Worm (Caenorhabditis elegans) whole organism, L4 larva: ENCODE data around the gene F56D2.3.
A peak's percentile ranks its signal among the peaks of the same experiment; 100 is the strongest.

Experiments used
- R02D3.7 ChIP-seq: fragments of 150-350 bp; sonication (generic microtip); optimal IDR thresholded peaks from 3 replicates; lab custom pipeline; 2014; ENCODE audit warnings: missing biosample characterization, missing genetic modification characterization
- Y105C5A.15 ChIP-seq: fragments of 200-800 bp; sonication (Bioruptor generic); IDR thresholded peaks from 2 replicates; pipeline ENCODE4 v1.3.6; 2022; ENCODE audit warnings: missing genetic modification characterization, missing compliant biosample characterization
- ZK546.5 ChIP-seq, 2 experiments: sonication (generic microtip); optimal IDR thresholded peaks; 2 replicates each; lab custom pipeline; 2017; ENCODE audit warnings: missing biosample characterization in 2 of 2, missing genetic modification characterization in 2 of 2
- arid-1 ChIP-seq: fragments of 200-800 bp; sonication (Bioruptor generic); conservative IDR thresholded peaks from 2 replicates; pipeline ENCODE4 v1.3.6; 2022; ENCODE audit warnings: missing genetic modification reagents, missing genetic modification characterization, missing compliant biosample characterization
- ctbp-1 ChIP-seq: fragments of 200-800 bp; sonication (Bioruptor generic); IDR thresholded peaks from 2 replicates; pipeline ENCODE4 v1.3.6; 2022; ENCODE audit warnings: missing genetic modification reagents, missing genetic modification characterization, missing compliant biosample characterization
- daf-16 ChIP-seq, 3 experiments: sonication (generic microtip); optimal IDR thresholded peaks; 2 replicates each; lab custom pipeline; 2016 to 2017; ENCODE audit warnings: missing genetic modification characterization in 3 of 3, missing genetic modification reagents in 3 of 3, mild to moderate bottlenecking in 2 of 3, missing compliant biosample characterization in 2 of 3, missing biosample characterization in 1 of 3, moderate library complexity in 1 of 3
- dmd-6 ChIP-seq: fragments of 200-800 bp; sonication (Bioruptor generic); IDR thresholded peaks from 2 replicates; pipeline ENCODE4 v1.3.6; 2022; ENCODE audit warnings: missing genetic modification reagents, missing genetic modification characterization, missing compliant biosample characterization
- duxl-1 ChIP-seq: sonication (generic microtip); optimal IDR thresholded peaks from 2 replicates; lab custom pipeline; 2016; ENCODE audit warnings: mild to moderate bottlenecking, missing genetic modification characterization, moderate library complexity, missing compliant biosample characterization; ENCODE audit not compliant: poor library complexity
- dve-1 ChIP-seq: sonication (generic microtip); optimal IDR thresholded peaks from 2 replicates; lab custom pipeline; 2017; ENCODE audit warnings: antibody characterized with exemption, mild to moderate bottlenecking, missing genetic modification characterization, missing compliant biosample characterization; ENCODE audit not compliant: insufficient read depth
- gei-8 ChIP-seq: fragments of 200-800 bp; sonication (Bioruptor generic); optimal IDR thresholded peaks from 2 replicates; lab custom pipeline; 2018; ENCODE audit warnings: mild to moderate bottlenecking, missing genetic modification characterization, missing compliant biosample characterization
- hmg-1.1 ChIP-seq: fragments of 200-800 bp; sonication (Bioruptor generic); IDR thresholded peaks from 2 replicates; pipeline ENCODE4 v1.3.6; 2022; ENCODE audit warnings: missing genetic modification reagents, missing genetic modification characterization, missing compliant biosample characterization
- jun-1 ChIP-seq: fragments of 150-350 bp; optimal IDR thresholded peaks from 2 replicates; lab custom pipeline; 2014; ENCODE audit warnings: missing biosample characterization, missing genetic modification reagents, missing genetic modification characterization
- lin-13 ChIP-seq: fragments of 150-350 bp; optimal IDR thresholded peaks from 2 replicates; lab custom pipeline; 2014; ENCODE audit warnings: missing biosample characterization, missing genetic modification reagents, missing genetic modification characterization
- lsy-2 ChIP-seq, 2 experiments: fragments of 150-350 bp in 1 of 2; sonication (generic microtip) in 1 of 2; optimal IDR thresholded peaks; 2 replicates each; lab custom pipeline; 2014 to 2017; ENCODE audit warnings: missing biosample characterization in 2 of 2, missing genetic modification characterization in 2 of 2
- madf-5 ChIP-seq, 2 experiments: fragments of 200-800 bp; sonication (Bioruptor generic); IDR thresholded peaks; 2 replicates each; pipeline ENCODE4 v1.3.6; 2022; ENCODE audit warnings: missing compliant biosample characterization in 2 of 2, missing genetic modification characterization in 2 of 2
- mxl-2 ChIP-seq: fragments of 200-800 bp; sonication (Bioruptor generic); conservative IDR thresholded peaks from 2 replicates; pipeline ENCODE4 v1.3.6; 2022; ENCODE audit warnings: missing genetic modification reagents, missing genetic modification characterization, missing compliant biosample characterization
- nhr-102 ChIP-seq: sonication (generic microtip); optimal IDR thresholded peaks from 2 replicates; lab custom pipeline; 2016; ENCODE audit warnings: mild to moderate bottlenecking, missing genetic modification characterization, moderate library complexity, missing compliant biosample characterization
- nhr-28 ChIP-seq: fragments of 150-350 bp; optimal IDR thresholded peaks from 2 replicates; lab custom pipeline; 2014; ENCODE audit warnings: missing biosample characterization, missing genetic modification characterization
- nhr-48 ChIP-seq: sonication (generic microtip); optimal IDR thresholded peaks from 2 replicates; lab custom pipeline; 2016; ENCODE audit warnings: mild to moderate bottlenecking, missing genetic modification characterization, missing compliant biosample characterization
- nhr-6 ChIP-seq: fragments of 150-350 bp; optimal IDR thresholded peaks from 2 replicates; lab custom pipeline; 2014; ENCODE audit warnings: missing biosample characterization, missing genetic modification characterization
- nhr-77 ChIP-seq: fragments of 150-350 bp; optimal IDR thresholded peaks from 2 replicates; lab custom pipeline; 2014; ENCODE audit warnings: missing biosample characterization, missing genetic modification characterization
- pha-4 ChIP-seq, 2 experiments: fragments of 150-350 bp in 1 of 2; fragments of 200-800 bp in 1 of 2; sonication (Bioruptor generic) in 1 of 2; IDR thresholded peaks in 1 of 2; optimal IDR thresholded peaks in 1 of 2; 2 replicates each; pipeline versions ENCODE4 v1.3.6 to Lab custom; 2014 to 2022; ENCODE audit warnings: missing genetic modification characterization in 2 of 2, missing genetic modification reagents in 2 of 2, missing biosample characterization in 1 of 2, missing compliant biosample characterization in 1 of 2
- php-3 ChIP-seq: fragments of 200-800 bp; sonication (Bioruptor generic); IDR thresholded peaks from 2 replicates; pipeline ENCODE4 v1.3.6; 2022; ENCODE audit warnings: missing genetic modification reagents, missing genetic modification characterization, missing compliant biosample characterization
- pqm-1 ChIP-seq: sonication (generic microtip); optimal IDR thresholded peaks from 2 replicates; lab custom pipeline; 2017; ENCODE audit warnings: missing biosample characterization, missing genetic modification characterization
- set-16 ChIP-seq: fragments of 200-800 bp; sonication (Bioruptor generic); IDR thresholded peaks from 2 replicates; pipeline ENCODE4 v1.3.6; 2022; ENCODE audit warnings: missing genetic modification reagents, missing genetic modification characterization, missing compliant biosample characterization
- snpc-4 ChIP-seq: fragments of 150-350 bp; optimal IDR thresholded peaks from 2 replicates; lab custom pipeline; 2014; ENCODE audit warnings: missing biosample characterization, missing genetic modification characterization
- spr-3 ChIP-seq: fragments of 200-800 bp; sonication (Bioruptor generic); optimal IDR thresholded peaks from 2 replicates; lab custom pipeline; 2018; ENCODE audit warnings: mild to moderate bottlenecking, missing genetic modification characterization, missing compliant biosample characterization
- unc-130 ChIP-seq: sonication (generic microtip); optimal IDR thresholded peaks from 2 replicates; lab custom pipeline; 2016; ENCODE audit warnings: missing genetic modification reagents, missing genetic modification characterization, missing compliant biosample characterization
- unc-39 ChIP-seq: sonication (generic microtip); optimal IDR thresholded peaks from 2 replicates; lab custom pipeline; 2017; ENCODE audit warnings: missing biosample characterization, missing genetic modification characterization
- zag-1 ChIP-seq: fragments of 150-350 bp; optimal IDR thresholded peaks from 2 replicates; lab custom pipeline; 2014; ENCODE audit warnings: missing biosample characterization, missing genetic modification characterization
- zfp-2 ChIP-seq: sonication (generic microtip); optimal IDR thresholded peaks from 2 replicates; lab custom pipeline; 2016; ENCODE audit warnings: mild to moderate bottlenecking, missing genetic modification characterization, missing compliant biosample characterization
- zfp-3 ChIP-seq: fragments of 200-800 bp; sonication (Bioruptor generic); conservative IDR thresholded peaks from 2 replicates; pipeline ENCODE4 v1.3.6; 2022; ENCODE audit warnings: missing genetic modification reagents, missing genetic modification characterization, missing compliant biosample characterization
- zip-2 ChIP-seq: fragments of 150-350 bp; optimal IDR thresholded peaks from 2 replicates; lab custom pipeline; 2014; ENCODE audit warnings: missing biosample characterization, missing genetic modification characterization

F56D2.3 gene

DNA sequence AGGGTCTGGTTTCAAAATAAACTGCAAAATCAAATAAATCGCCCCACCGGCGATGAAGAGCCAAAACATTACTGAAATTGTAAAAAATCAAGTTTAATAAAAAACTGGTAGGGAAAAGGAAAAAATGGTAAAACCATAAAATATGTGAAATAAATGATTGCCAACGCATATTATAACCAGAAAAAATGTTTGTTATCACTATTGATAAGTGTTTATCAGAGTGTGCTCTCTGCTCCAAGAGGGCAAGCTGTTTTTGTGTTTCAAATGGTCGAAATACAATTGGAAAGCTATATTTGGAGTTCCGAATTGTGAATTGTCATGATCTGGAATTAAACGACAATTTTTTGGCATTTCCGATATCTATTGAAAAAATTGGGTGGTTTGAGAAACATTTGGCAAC is 25.5 kb downstream of the F56D2.3 start, which contains the start of gene C05D2.8 (continued):
- TF ChIP-seq php-3 (GFP tag; lab: Robert Waterston, UW) (0 out of 2 replicates have a peak, but pooled peaks have one; percentile 39), gei-8 (GFP tag; lab: Kevin White, UChicago) (no peak), unc-39 (tag; lab: Kevin White, UChicago) (no peak), set-16 (GFP tag; lab: Robert Waterston, UW) (no peak), jun-1 (no peak), pha-4 (GFP tag; IDR thresholded peaks at IDR 0.05; lab: Robert Waterston, UW) (no peak), pha-4 (tag; optimal IDR thresholded peaks at IDR 0.05; lab: Kevin White, UChicago) (no peak), lin-13 (no peak), snpc-4 (tag; lab: Kevin White, UChicago) (no peak), daf-16 (GFP tag; optimal IDR thresholded peaks at IDR 0.05; lab: Kevin White, UChicago) (no peak), daf-16 (tag; optimal IDR thresholded peaks at IDR 0.05; lab: Kevin White, UChicago) (peak; percentile 71), ZK546.5 (tag; optimal IDR thresholded peaks at IDR 0.05; lab: Kevin White, UChicago) (no peak), nhr-28 (tag; lab: Kevin White, UChicago) (peak; percentile 66), dve-1 (tag; lab: Kevin White, UChicago) (peak; percentile 35), dmd-6 (GFP tag; lab: Robert Waterston, UW) (no peak; the same call in 1 of the 2 replicates)
- TF ChIP-seq, all 104 proteins: peak for 5

DNA sequence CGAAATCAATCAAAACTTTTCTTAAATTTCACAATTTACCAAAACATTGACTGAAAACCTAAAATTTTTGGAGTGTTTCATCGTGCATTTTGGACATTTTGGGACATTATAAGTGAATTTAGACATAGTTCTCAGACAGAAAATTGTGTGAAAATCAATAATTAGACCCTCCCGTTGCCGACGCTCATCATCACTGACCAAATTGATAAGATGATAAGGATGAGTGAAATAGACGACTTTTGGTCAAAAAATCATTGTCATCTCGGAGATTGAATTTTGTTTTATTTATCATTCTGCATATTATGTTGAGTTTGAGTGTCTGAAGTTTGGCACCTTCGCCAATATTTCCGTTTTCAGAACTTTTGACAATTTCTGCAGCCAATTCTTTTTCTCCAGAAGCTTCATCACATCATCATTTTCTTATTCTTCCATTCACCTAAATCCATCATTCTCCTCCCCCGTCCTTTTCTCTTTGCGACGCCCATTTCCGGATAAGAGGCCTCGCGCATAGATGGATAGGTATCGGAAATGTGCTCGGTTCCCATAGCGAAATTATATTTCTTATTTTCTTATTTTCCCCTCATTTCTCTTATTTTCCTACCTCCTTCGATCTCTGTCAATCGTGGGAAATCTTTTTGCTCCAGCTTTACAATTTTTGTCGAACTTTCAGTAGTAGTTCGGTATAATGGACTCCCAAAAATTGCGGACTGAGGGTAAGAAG is 27.0 kb downstream of the F56D2.3 start, which contains the start of gene bas-1:
TSS of gene bas-1 (plus strand) at position 671 of the 721 bp plus-strand sequence.
- TF ChIP-seq nhr-102 (tag; lab: Kevin White, UChicago) = no peak
- no peak for TF ChIP-seq daf-16 (GFP tag; optimal IDR thresholded peaks at IDR 0.05; lab: Kevin White, UChicago)
- TF ChIP-seq daf-16 (tag; optimal IDR thresholded peaks at IDR 0.05; lab: Kevin White, UChicago) = peak; percentile 42
- TF ChIP-seq pqm-1 (tag; lab: Kevin White, UChicago) = peak; percentile 53
- no peak for TF ChIP-seq nhr-77 (tag; lab: Kevin White, UChicago)
- TF ChIP-seq zfp-2 (tag; lab: Kevin White, UChicago) = no peak
- peak; percentile 29 for TF ChIP-seq dve-1 (tag; lab: Kevin White, UChicago)

DNA sequence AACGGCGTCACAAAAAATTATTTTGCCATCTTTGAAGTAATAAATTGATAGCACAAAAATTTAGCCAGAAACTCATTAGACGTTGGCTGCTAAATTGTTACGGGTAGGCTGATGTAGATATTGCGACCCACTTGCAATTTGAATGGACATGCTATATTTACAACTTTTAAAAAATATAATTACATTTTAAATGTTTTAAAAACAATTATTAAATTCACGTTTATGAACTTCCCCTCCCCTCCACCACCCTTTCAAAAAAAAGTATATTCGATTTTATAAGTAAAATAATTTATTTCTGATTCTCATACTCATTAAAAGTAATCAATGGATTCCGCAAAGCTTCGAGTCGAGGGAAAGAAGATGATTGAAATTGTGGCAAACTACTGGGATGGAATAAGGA is 29.9 kb downstream of the F56D2.3 start, which contains the start of gene basl-1:
TSS of gene basl-1 (plus strand) at position 301 of the 400 bp plus-strand sequence.
- no peak for TF ChIP-seq R02D3.7 (tag; lab: Kevin White, UChicago)
- no peak for TF ChIP-seq hmg-1.1
- TF ChIP-seq madf-5 (GFP tag; IDR thresholded peaks at IDR 0.05; lab: Robert Waterston, UW) = no peak
- no peak for TF ChIP-seq zip-2
- TF ChIP-seq duxl-1 (tag; lab: Kevin White, UChicago) = no peak
- no peak for TF ChIP-seq nhr-48 (tag; lab: Kevin White, UChicago)
- no peak for TF ChIP-seq zfp-3 (GFP tag; lab: Robert Waterston, UW)
- TF ChIP-seq ctbp-1 (GFP tag; lab: Robert Waterston, UW) = no peak
- no peak for TF ChIP-seq lsy-2 (tag; optimal IDR thresholded peaks at IDR 0.05; lab: Kevin White, UChicago)
- no peak for TF ChIP-seq zag-1 (tag; lab: Kevin White, UChicago)
- TF ChIP-seq Y105C5A.15 (GFP tag; lab: Robert Waterston, UW) = no peak
- TF ChIP-seq spr-3 (GFP tag; lab: Kevin White, UChicago) = no peak
- TF ChIP-seq zfp-2 (tag; lab: Kevin White, UChicago) = no peak
- TF ChIP-seq arid-1 = no peak
- no peak for TF ChIP-seq nhr-6
- no peak for TF ChIP-seq mxl-2 (GFP tag; lab: Robert Waterston, UW)
- no peak for TF ChIP-seq pqm-1 (tag; lab: Kevin White, UChicago)
- TF ChIP-seq unc-130 (GFP tag; lab: Kevin White, UChicago) = no peak
